Worm (Caenorhabditis elegans) whole organism, midembryonic: ENCODE measurements around the gene skr-10.

Experiments
- flt-1 ChIP-seq: fragments of 200-800 bp; sonication (Bioruptor generic); IDR thresholded peaks from 2 replicates; pipeline ENCODE4 v1.3.6; 2022; ENCODE audit warnings: missing genetic modification characterization, missing compliant biosample characterization
- med-1 ChIP-seq: sonication (generic microtip); optimal IDR thresholded peaks from 2 replicates; lab custom pipeline; 2017; ENCODE audit warnings: missing genetic modification characterization, mild to moderate bottlenecking, missing compliant biosample characterization, antibody characterized with exemption, missing genetic modification reagents; ENCODE audit not compliant: insufficient read depth
- ztf-23 ChIP-seq: fragments of 200-800 bp; sonication (Bioruptor generic); IDR thresholded peaks from 2 replicates; pipeline ENCODE4 v1.3.6; 2022; ENCODE audit warnings: missing genetic modification reagents, missing genetic modification characterization, missing compliant biosample characterization
- ztf-29 ChIP-seq: fragments of 200-800 bp; sonication (Bioruptor generic); IDR thresholded peaks from 2 replicates; pipeline ENCODE4 v1.3.6; 2022; ENCODE audit warnings: missing genetic modification reagents, missing genetic modification characterization, missing compliant biosample characterization

DNA sequence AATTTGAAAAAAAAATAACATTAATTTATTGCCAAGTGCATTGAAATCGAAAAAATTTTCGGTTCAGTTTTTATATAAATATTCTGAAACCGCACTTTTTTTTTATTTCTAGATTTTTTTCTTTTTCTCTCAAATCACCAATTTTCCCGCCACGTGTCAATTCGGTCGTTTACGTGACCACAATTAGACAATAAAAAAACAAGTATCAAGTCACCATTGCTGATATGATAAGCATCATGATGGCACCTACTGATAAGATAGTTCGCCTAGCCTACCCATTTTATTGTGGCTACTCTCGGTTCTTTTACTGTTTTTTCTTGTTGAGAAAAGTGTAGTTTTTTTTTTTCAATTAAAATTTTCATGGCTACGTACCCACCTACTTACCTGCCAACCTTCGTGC lies 16.8 kb upstream of the skr-10 start:
- TF ChIP-seq ztf-29 (GFP tag; lab: Robert Waterston, UW) (no peak), med-1 (no peak), flt-1 (GFP tag; lab: Robert Waterston, UW) (no peak), ztf-23 (no peak)
